Fruit fly (Drosophila melanogaster) whole organism, adult: ENCODE results near the gene dpr20.

Experiments
- CG11617 ChIP-seq: fragments of 200-800 bp; sonication (Bioruptor generic); optimal IDR thresholded peaks from 2 replicates; lab custom pipeline; 2017; ENCODE audit warnings: mild to moderate bottlenecking, missing biosample characterization, missing genetic modification reagents, missing genetic modification characterization
- CG12768 ChIP-seq: fragments of 200-800 bp; sonication (Bioruptor generic); optimal IDR thresholded peaks from 2 replicates; lab custom pipeline; 2017; ENCODE audit warnings: missing biosample characterization, missing genetic modification characterization, mild to moderate bottlenecking, moderate library complexity, missing genetic modification reagents
- CG14711 ChIP-seq: fragments of 200-800 bp; sonication (Bioruptor generic); optimal IDR thresholded peaks from 2 replicates; lab custom pipeline; 2018; ENCODE audit warnings: missing biosample characterization, mild to moderate bottlenecking, missing genetic modification characterization, moderate library complexity
- CG1620 ChIP-seq: fragments of 200-800 bp; sonication (Bioruptor generic); optimal IDR thresholded peaks from 2 replicates; lab custom pipeline; 2016; ENCODE audit warnings: missing biosample characterization, missing genetic modification characterization
- CG33017 ChIP-seq: fragments of 200-800 bp; sonication (Bioruptor generic); optimal IDR thresholded peaks from 2 replicates; lab custom pipeline; 2018; ENCODE audit warnings: missing biosample characterization, mild to moderate bottlenecking, missing genetic modification characterization, moderate library complexity
- CG5204 ChIP-seq: fragments of 200-800 bp; sonication (Bioruptor generic); optimal IDR thresholded peaks from 2 replicates; lab custom pipeline; 2016; ENCODE audit warnings: missing biosample characterization, missing genetic modification characterization
- CG7045 ChIP-seq: fragments of 200-800 bp; sonication (Bioruptor generic); optimal IDR thresholded peaks from 2 replicates; lab custom pipeline; 2017; ENCODE audit warnings: missing biosample characterization, mild to moderate bottlenecking, missing genetic modification characterization
- CG7101 ChIP-seq: fragments of 200-800 bp; sonication (Bioruptor generic); optimal IDR thresholded peaks from 2 replicates; lab custom pipeline; 2018; ENCODE audit warnings: missing biosample characterization, mild to moderate bottlenecking, missing genetic modification characterization, moderate library complexity
- Clk ChIP-seq: fragments of 200-800 bp; sonication (Bioruptor generic); optimal IDR thresholded peaks from 2 replicates; lab custom pipeline; 2017; ENCODE audit warnings: missing biosample characterization, missing genetic modification characterization
- Crg-1 ChIP-seq: fragments of 200-800 bp; sonication (Bioruptor generic); optimal IDR thresholded peaks from 2 replicates; lab custom pipeline; 2016; ENCODE audit warnings: missing biosample characterization, missing genetic modification characterization
- Hr96 ChIP-seq: fragments of 200-800 bp; sonication (Bioruptor generic); optimal IDR thresholded peaks from 2 replicates; lab custom pipeline; 2016; ENCODE audit warnings: missing biosample characterization, missing genetic modification characterization
- Mnt ChIP-seq: fragments of 200-800 bp; sonication (Bioruptor generic); optimal IDR thresholded peaks from 2 replicates; lab custom pipeline; 2016; ENCODE audit warnings: missing biosample characterization, mild to moderate bottlenecking, missing genetic modification characterization
- bab1 ChIP-seq: fragments of 200-800 bp; sonication (Bioruptor generic); optimal IDR thresholded peaks from 3 replicates; lab custom pipeline; 2019; ENCODE audit warnings: missing biosample characterization, mild to moderate bottlenecking, missing genetic modification characterization, moderate library complexity
- cic ChIP-seq: fragments of 200-800 bp; sonication (Bioruptor generic); optimal IDR thresholded peaks from 2 replicates; lab custom pipeline; 2017; ENCODE audit warnings: missing biosample characterization, mild to moderate bottlenecking, missing genetic modification characterization, moderate library complexity
- cnc ChIP-seq, 2 experiments: fragments of >200 bp; optimal IDR thresholded peaks; 2 replicates each; lab custom pipeline; 2017
- kay ChIP-seq: fragments of 200-800 bp; sonication (Bioruptor generic); peaks from one replicate; lab custom pipeline; 2016; ENCODE audit warnings: missing biosample characterization, missing genetic modification characterization, borderline replicate concordance
- ovo ChIP-seq: fragments of 200-800 bp; sonication (Bioruptor generic); optimal IDR thresholded peaks from 2 replicates; lab custom pipeline; 2016; ENCODE audit warnings: missing biosample characterization, missing genetic modification characterization
- pad ChIP-seq: fragments of 200-800 bp; sonication (Bioruptor generic); optimal IDR thresholded peaks from 3 replicates; lab custom pipeline; 2017; ENCODE audit warnings: missing biosample characterization, missing genetic modification characterization, mild to moderate bottlenecking, moderate library complexity, missing genetic modification reagents
- tj ChIP-seq: fragments of 200-800 bp; sonication (Bioruptor generic); optimal IDR thresholded peaks from 3 replicates; lab custom pipeline; 2017; ENCODE audit warnings: missing biosample characterization, mild to moderate bottlenecking, missing genetic modification characterization, moderate library complexity
- toe ChIP-seq: fragments of 200-800 bp; sonication (Bioruptor generic); optimal IDR thresholded peaks from 2 replicates; lab custom pipeline; 2016; ENCODE audit warnings: missing biosample characterization, missing genetic modification characterization

The dpr20 gene

DNA sequence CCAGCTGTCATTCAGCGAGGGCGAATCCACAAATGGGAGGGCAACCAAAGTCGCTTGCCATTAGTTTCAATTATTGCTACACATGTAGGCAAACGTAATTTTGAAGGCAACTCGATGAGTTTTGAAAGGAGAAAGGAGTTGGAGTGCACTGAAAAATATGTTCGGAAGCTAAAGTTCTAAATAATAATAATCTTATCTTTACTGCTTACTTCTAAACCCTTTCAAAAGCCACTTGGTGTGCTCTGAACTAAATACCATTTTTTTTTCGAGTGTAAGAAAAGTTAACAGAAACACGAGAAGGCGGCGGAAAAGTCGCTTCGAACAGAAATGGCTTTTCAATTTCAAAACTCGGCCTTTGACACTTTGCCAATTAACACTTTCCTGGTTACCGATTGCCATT is 13.4 kb downstream of the dpr20 start, which contains the start of gene Cep290:
TSS of gene Cep290 (plus strand) at position 301 of the 400 bp plus-strand sequence.
- no peak for TF ChIP-seq tj (GFP tag; lab: Kevin White, UChicago)
- TF ChIP-seq pad: no peak
- TF ChIP-seq CG7101: no peak
- no peak for TF ChIP-seq cic (GFP tag; lab: Kevin White, UChicago)
- no peak for TF ChIP-seq ovo (GFP tag; lab: Kevin White, UChicago)
- no peak for TF ChIP-seq Mnt (GFP tag; lab: Kevin White, UChicago)
- no peak for TF ChIP-seq bab1
- TF ChIP-seq CG5204 (GFP tag; lab: Kevin White, UChicago): no peak
- TF ChIP-seq CG1620 (GFP tag; lab: Kevin White, UChicago): no peak
- no peak for TF ChIP-seq CG14711 (tag; lab: Kevin White, UChicago)
- no peak for TF ChIP-seq CG33017
- TF ChIP-seq Crg-1 (GFP tag; lab: Kevin White, UChicago): no peak
- no peak for TF ChIP-seq Hr96

DNA sequence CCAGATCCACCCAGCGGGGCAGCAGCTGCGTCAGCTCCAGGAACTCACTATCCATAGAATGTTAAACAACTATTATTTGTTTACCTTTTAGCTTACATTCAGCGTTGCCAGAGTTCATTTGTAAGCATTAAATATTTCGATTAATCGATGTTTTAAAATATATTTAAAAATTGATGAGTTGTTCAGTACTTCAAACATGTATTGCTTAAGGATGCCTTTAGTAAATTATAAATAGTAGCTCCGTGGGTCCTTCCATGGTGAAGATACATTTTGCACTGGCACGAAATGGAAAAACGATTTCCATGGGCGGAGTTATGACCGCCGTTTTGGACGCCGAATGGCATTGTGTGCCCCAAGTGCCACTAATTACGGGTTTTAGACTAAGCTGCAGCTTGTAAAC is 15.8 kb downstream of the dpr20 start, which contains the start of the genes JMJD5 and Gr61a:
TSS of gene JMJD5 (minus strand) at position 101 of the 400 bp plus-strand sequence.
TSS of gene Gr61a (plus strand) at position 192 of the 400 bp plus-strand sequence.
- TF ChIP-seq cnc (optimal IDR thresholded peaks at IDR 0.05; lab: Kevin White, UChicago) (no peak), Hr96 (no peak), CG1620 (GFP tag; lab: Kevin White, UChicago) (no peak), Mnt (GFP tag; lab: Kevin White, UChicago) (no peak), tj (GFP tag; lab: Kevin White, UChicago) (no peak), CG7045 (GFP tag; lab: Kevin White, UChicago) (no peak), CG14711 (tag; lab: Kevin White, UChicago) (no peak), Crg-1 (GFP tag; lab: Kevin White, UChicago) (no peak), CG11617 (GFP tag; lab: Kevin White, UChicago) (no peak), CG33017 (no peak), CG7101 (no peak), CG12768 (GFP tag; lab: Kevin White, UChicago) (no peak), cic (GFP tag; lab: Kevin White, UChicago) (no peak), Clk (no peak)

DNA sequence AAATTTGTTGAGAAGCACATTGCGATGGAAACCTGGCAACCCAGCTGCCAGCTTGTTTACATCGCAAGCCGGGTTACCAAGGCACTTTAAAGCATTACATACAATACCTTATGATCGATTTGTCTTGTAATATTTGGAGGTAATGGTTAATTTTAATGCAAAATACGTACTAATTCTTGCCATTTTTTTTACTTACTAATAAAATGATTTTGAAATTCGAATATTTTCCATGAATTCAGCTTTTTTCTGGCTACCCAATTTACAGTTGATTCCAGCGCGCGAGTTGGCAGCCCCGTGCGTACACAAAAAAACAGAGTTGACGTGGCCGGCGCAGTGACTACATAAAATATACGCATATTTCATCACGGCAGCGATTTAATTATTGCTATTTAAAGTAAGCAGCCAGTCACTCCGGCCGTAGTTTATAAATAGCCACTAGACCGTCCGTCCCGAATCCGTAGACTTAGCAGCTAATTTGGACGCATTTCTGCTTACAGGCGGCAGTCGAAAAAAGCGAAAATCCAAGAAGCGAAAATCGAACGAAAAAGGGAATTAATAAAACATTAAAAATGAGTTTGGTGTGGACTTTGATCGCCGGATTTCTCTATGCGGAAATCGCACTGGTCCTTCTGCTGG is 19.4 kb downstream of the dpr20 start, which contains the start of the genes CG13901 and CG13887:
TSS of gene CG13901 (minus strand) at position 270 of the 636 bp plus-strand sequence.
TSS of gene CG13887 (plus strand) at position 310 of the 636 bp plus-strand sequence.
- TF ChIP-seq bab1 (peak; percentile 95), Crg-1 (GFP tag; lab: Kevin White, UChicago) (peak; percentile 89), kay (no peak), CG11617 (GFP tag; lab: Kevin White, UChicago) (peak; percentile 91), tj (GFP tag; lab: Kevin White, UChicago) (peak; percentile 80), CG7101 (peak; percentile 89), ovo (GFP tag; lab: Kevin White, UChicago) (peak; percentile 84), Mnt (GFP tag; lab: Kevin White, UChicago) (peak; percentile 97), Clk (peak; percentile 77), CG7045 (GFP tag; lab: Kevin White, UChicago) (peak; percentile 90), CG14711 (tag; lab: Kevin White, UChicago) (peak; percentile 100), CG1620 (GFP tag; lab: Kevin White, UChicago) (peak; percentile 88), Hr96 (peak; percentile 91), toe (peak; percentile 91), CG12768 (GFP tag; lab: Kevin White, UChicago) (peak; percentile 90), pad (peak; percentile 76), CG33017 (peak; percentile 83), CG5204 (GFP tag; lab: Kevin White, UChicago) (no peak), cnc (optimal IDR thresholded peaks at IDR 0.05; lab: Kevin White, UChicago) (no peak), cic (GFP tag; lab: Kevin White, UChicago) (peak; percentile 79)

DNA sequence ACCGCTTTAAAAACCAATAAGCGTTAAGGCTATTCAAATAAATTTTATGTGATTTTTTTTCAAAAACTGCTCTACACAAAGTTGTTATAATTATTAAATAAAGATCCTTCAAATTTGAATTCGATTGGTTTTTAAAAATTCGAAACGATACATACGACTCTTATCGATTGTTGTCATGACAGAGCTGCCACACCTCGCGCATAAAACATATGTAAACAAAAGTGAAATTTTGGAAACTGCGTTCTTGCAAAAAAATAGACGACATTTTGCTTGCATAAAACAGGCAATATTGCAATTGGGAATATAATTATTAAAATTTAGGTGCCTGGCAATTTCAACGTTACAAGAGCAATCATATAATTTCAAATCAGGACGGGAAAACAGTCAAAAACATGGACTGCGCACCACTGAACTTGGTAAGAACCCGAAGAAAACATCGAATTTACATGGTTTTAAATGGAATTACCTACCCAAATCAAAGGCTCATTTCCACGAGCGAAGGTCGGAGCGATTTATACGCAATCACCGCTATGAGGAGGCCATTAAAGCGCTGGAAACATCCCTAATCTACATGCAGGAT is 21.5 kb downstream of the dpr20 start, which contains the start of gene CG42554:
TSS of gene CG42554 (plus strand) at position 229 of the 580 bp plus-strand sequence.
- TF ChIP-seq Mnt (GFP tag; lab: Kevin White, UChicago) (no peak), pad (no peak), CG1620 (GFP tag; lab: Kevin White, UChicago) (no peak), CG7045 (GFP tag; lab: Kevin White, UChicago) (no peak), CG5204 (GFP tag; lab: Kevin White, UChicago) (no peak), CG14711 (tag; lab: Kevin White, UChicago) (peak; percentile 55), CG33017 (no peak), bab1 (peak; percentile 6), CG7101 (no peak), cic (GFP tag; lab: Kevin White, UChicago) (no peak), Hr96 (no peak), ovo (GFP tag; lab: Kevin White, UChicago) (no peak), kay (no peak)

DNA sequence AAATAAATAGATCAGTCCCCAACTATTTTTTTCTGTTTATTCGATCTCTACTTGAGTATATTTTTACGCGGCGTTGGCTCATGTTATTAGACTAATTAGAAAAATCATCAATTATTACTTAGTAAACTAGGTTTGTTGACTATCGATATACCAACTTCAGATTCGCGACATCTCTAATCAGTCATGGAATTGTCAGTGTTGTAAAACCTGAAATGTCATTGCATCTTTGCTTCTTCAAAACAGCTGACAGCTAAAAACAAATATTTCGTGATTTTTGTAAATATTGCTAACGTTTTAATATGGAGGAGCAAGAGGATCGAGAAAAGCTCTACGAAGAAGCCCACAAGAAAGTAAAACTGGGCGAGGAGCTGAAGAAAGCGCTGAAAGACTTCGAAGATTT is 23.2 kb downstream of the dpr20 start, which contains the start of gene CG42553:
TSS of gene CG42553 (plus strand) at position 216 of the 400 bp plus-strand sequence.
- TF ChIP-seq CG1620 (GFP tag; lab: Kevin White, UChicago): peak; percentile 38
- TF ChIP-seq bab1: peak; percentile 13
- peak; percentile 28 for TF ChIP-seq tj (GFP tag; lab: Kevin White, UChicago)
- no peak for TF ChIP-seq CG5204 (GFP tag; lab: Kevin White, UChicago)
- peak; percentile 27 for TF ChIP-seq CG7101
- no peak for TF ChIP-seq cnc (optimal IDR thresholded peaks at IDR 0.05; lab: Kevin White, UChicago)
- TF ChIP-seq ovo (GFP tag; lab: Kevin White, UChicago): no peak
- no peak for TF ChIP-seq CG12768 (GFP tag; lab: Kevin White, UChicago)
- no peak for TF ChIP-seq cic (GFP tag; lab: Kevin White, UChicago)
